Worm (Caenorhabditis elegans): Measurements from ENCODE around the gene Y73F8A.32.

Y73F8A.32 gene

DNA sequence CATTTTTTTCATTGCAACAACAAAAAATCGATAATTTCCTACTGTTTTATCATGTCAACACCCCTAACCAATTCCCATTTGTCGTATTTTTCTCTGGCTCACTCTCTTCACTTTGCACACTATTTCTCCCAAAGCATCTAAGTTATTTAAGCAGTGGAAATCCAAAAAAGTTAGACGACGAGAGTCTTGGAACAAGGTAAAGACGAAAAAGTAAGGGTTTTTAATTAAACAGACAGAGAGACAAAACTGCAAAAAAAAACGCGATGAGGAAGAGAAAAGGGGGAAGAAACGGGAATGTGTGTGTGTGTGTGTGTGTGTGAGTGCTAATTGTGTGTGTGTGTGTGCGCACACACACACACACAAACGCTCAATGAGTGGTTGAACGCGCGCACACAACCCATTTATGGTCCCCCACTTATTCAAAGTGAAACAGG, 40.0 kb upstream of the Y73F8A.32 start (continued):
- TF ChIP-seq nhr-85 (tag) (peak; percentile 83), efl-1 (optimal IDR thresholded peaks at IDR 0.05) (peak; percentile 47 to 51), efl-1 (GFP tag; optimal IDR thresholded peaks at IDR 0.05 in 1 of 2) (peak in 1 of 2 experiments; percentile 24), grh-1 (GFP tag; IDR thresholded peaks at IDR 0.05) (no peak), swsn-7 (tag; optimal IDR thresholded peaks at IDR 0.05) (peak; percentile 52), rnt-1 (tag; optimal IDR thresholded peaks at IDR 0.05) (no peak), isw-1 (GFP tag; IDR thresholded peaks at IDR 0.05) (peak; percentile 41; the same call in 1 of the 2 replicates), Y116A8C.19 (tag; optimal IDR thresholded peaks at IDR 0.05; ENCODE audit: borderline replicate concordance) (no peak), unc-30 (tag; optimal IDR thresholded peaks at IDR 0.05) (no peak)

DNA sequence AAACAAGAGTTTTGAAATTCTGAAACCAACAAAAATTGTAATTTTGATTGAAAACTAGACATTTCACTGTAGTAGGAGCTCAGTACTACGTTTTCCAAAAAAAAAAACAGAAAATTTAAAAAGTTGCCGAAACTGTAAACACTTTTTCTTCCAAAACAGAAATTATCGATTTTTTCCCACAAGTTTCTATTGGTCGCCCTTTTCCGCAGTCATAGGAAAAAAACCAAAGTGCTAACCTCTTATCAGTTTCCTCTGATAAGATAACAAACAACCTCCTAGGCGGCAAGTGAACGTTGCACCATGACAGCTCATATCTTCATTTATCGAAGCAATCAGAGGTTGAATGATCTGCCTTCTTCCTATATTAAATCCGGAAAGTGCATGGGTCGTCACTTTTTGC, 37.8 kb upstream of the Y73F8A.32 start:
- no peak for TF ChIP-seq unc-86 (tag; optimal IDR thresholded peaks at IDR 0.05)
- TF ChIP-seq sptf-1 (tag; optimal IDR thresholded peaks at IDR 0.05), result no peak
- no peak for TF ChIP-seq fkh-10 (GFP tag; optimal IDR thresholded peaks at IDR 0.05)
- peak; percentile 79 for TF ChIP-seq elt-2 (tag; optimal IDR thresholded peaks at IDR 0.05)
- TF ChIP-seq sox-4 (tag; optimal IDR thresholded peaks at IDR 0.05), result no peak
- no peak for TF ChIP-seq grh-1 (GFP tag; IDR thresholded peaks at IDR 0.05)
- no peak for TF ChIP-seq vab-15 (tag; optimal IDR thresholded peaks at IDR 0.05)

DNA sequence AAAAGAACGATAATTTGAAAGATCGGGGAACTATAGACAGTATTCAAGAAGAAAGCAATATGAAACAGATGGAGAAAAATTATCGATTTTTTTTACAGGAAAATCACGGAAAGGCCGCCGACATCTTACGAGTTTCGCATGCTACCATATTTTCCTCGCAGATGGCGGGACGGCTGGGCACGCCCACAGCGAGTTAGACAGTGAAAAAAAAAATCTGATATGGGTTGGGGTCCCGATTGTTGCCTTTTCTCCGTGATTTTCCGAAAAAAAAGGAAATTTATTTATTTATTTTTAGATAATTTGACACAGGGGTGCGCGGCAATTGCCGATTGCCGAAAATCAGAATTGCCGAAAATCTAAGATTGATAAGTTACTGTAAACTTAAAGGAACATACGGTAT, 33.5 kb upstream of the Y73F8A.32 start:
- no peak for TF ChIP-seq nhr-85 (tag)
- TF ChIP-seq nhr-28 (tag; optimal IDR thresholded peaks at IDR 0.05), result no peak
- TF ChIP-seq lin-35 (GFP tag; optimal IDR thresholded peaks at IDR 0.05), result no peak
- no peak for TF ChIP-seq swsn-7 (tag; optimal IDR thresholded peaks at IDR 0.05)
- no peak for TF ChIP-seq fkh-4 (tag; optimal IDR thresholded peaks at IDR 0.05; ENCODE audit: borderline replicate concordance)
- TF ChIP-seq hlh-4 (tag; optimal IDR thresholded peaks at IDR 0.05), result no peak
- TF ChIP-seq grh-1 (GFP tag; IDR thresholded peaks at IDR 0.05), result no peak
- no peak for TF ChIP-seq efl-1 (optimal IDR thresholded peaks at IDR 0.05)
- TF ChIP-seq efl-1 (GFP tag; optimal IDR thresholded peaks at IDR 0.05 in 1 of 2), result no peak
- no peak for TF ChIP-seq ztf-11 (tag; optimal IDR thresholded peaks at IDR 0.05)
- no peak for TF ChIP-seq mef-2 (tag; optimal IDR thresholded peaks at IDR 0.05)
- no peak for TF ChIP-seq nhr-12 (tag; optimal IDR thresholded peaks at IDR 0.05)

DNA sequence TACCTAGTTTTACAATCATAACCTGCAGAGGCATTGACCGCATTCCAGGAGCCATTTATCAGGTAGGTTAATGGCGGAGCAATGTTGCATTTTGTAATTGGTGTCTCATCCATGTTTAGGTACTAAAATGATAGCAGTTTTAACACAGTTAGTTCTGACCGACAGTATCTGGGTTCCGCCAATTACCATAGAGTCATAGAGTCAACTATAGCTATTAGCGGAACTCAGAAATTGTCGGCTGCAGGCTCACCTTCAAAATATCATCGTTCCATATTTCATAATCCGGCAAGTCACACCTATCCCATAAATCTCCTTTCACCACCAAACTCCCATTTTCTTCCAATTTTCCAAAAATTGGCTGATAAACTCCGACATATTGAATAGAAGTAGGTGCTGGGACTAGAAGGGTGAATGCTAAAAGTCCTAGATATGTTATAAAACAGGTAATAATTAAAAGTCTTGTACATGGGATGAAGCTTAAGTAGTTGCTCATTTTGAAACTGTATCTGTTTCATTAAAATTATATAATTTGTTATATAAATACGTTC, 18.3 kb upstream of the Y73F8A.32 start, which contains the start of gene Y73F8A.35:
Gene Y73F8A.35, minus strand, starts transcription at position 498 of the 548 bp plus-strand sequence.
- TF ChIP-seq C16A3.4 (tag; optimal IDR thresholded peaks at IDR 0.05) (no peak), ama-1 (optimal IDR thresholded peaks at IDR 0.05) (no peak), nhr-28 (tag; optimal IDR thresholded peaks at IDR 0.05) (no peak)

DNA sequence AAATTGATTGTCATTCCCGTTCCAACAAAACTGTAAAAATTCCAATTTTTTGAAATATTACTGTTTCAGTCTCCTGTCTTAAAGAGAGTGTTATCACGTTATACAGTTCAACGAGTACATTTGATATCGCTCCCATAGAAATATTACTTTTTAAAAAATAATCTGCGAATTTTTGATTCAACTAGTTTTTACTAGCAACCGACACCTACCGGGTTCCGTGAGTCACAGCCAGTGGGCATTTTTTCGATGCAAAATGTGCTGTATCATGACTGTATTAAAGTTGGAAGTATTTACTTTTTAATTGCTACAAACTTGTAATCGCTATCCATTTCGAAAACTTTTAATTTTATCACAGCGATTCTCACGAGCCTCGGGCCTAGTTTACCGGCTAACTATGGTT, 16.1 kb upstream of the Y73F8A.32 start:
- no peak for TF ChIP-seq efl-3 (GFP tag; optimal IDR thresholded peaks at IDR 0.05)
- TF ChIP-seq grh-1 (GFP tag; IDR thresholded peaks at IDR 0.05), result no peak
- no peak for TF ChIP-seq ceh-63 (GFP tag; optimal IDR thresholded peaks at IDR 0.05)
- TF ChIP-seq lin-35 (GFP tag; optimal IDR thresholded peaks at IDR 0.05), result no peak
- TF ChIP-seq nhr-237 (tag; optimal IDR thresholded peaks at IDR 0.05), result no peak
- no peak for TF ChIP-seq egl-13 (tag; optimal IDR thresholded peaks at IDR 0.05)
- no peak for TF ChIP-seq lin-15B (tag; optimal IDR thresholded peaks at IDR 0.05)
- no peak for TF ChIP-seq nhr-71 (tag; optimal IDR thresholded peaks at IDR 0.05)
- no peak for TF ChIP-seq fkh-8 (tag; optimal IDR thresholded peaks at IDR 0.05)
- no peak for TF ChIP-seq nhr-84 (tag; optimal IDR thresholded peaks at IDR 0.05)
- no peak for TF ChIP-seq nhr-12 (tag; optimal IDR thresholded peaks at IDR 0.05)
- TF ChIP-seq jun-1 (tag; optimal IDR thresholded peaks at IDR 0.05), result no peak
- no peak for TF ChIP-seq nhr-77 (tag; optimal IDR thresholded peaks at IDR 0.05)
- no peak for TF ChIP-seq irx-1 (tag; optimal IDR thresholded peaks at IDR 0.05)
- no peak for TF ChIP-seq zag-1 (tag; optimal IDR thresholded peaks at IDR 0.05)
- TF ChIP-seq zip-4 (GFP tag; optimal IDR thresholded peaks at IDR 0.05), result no peak
- no peak for TF ChIP-seq nhr-20 (tag; optimal IDR thresholded peaks at IDR 0.05)
